Worm (Caenorhabditis elegans) whole organism, late embryonic: ENCODE results near the gene srx-86.

Source experiments
- C08G9.2 ChIP-seq: sonication (generic microtip); optimal IDR thresholded peaks from 2 replicates; lab custom pipeline; 2016; ENCODE audit warnings: mild to moderate bottlenecking, missing genetic modification characterization, moderate library complexity, missing compliant biosample characterization
- F13H6.1 ChIP-seq: sonication (generic microtip); optimal IDR thresholded peaks from 2 replicates; lab custom pipeline; 2016; ENCODE audit warnings: missing genetic modification characterization, missing compliant biosample characterization
- K02D7.2 ChIP-seq: sonication (generic microtip); optimal IDR thresholded peaks from 2 replicates; lab custom pipeline; 2017; ENCODE audit warnings: mild to moderate bottlenecking, missing genetic modification characterization, missing compliant biosample characterization
- T23F11.4 ChIP-seq: fragments of 200-800 bp; sonication (Bioruptor generic); optimal IDR thresholded peaks from 2 replicates; lab custom pipeline; 2018; ENCODE audit warnings: mild to moderate bottlenecking, missing genetic modification characterization, missing compliant biosample characterization
- ahr-1 ChIP-seq: sonication (generic microtip); optimal IDR thresholded peaks from 2 replicates; lab custom pipeline; 2016; ENCODE audit warnings: missing genetic modification characterization, missing compliant biosample characterization
- ama-1 ChIP-seq: fragments of 150-350 bp; optimal IDR thresholded peaks from 2 replicates; lab custom pipeline; 2014
- ceh-14 ChIP-seq: sonication (generic microtip); optimal IDR thresholded peaks from 2 replicates; lab custom pipeline; 2016; ENCODE audit warnings: missing genotype, missing genetic modification characterization, missing compliant biosample characterization
- ceh-18 ChIP-seq: sonication (generic microtip); optimal IDR thresholded peaks from 2 replicates; lab custom pipeline; 2016; ENCODE audit warnings: missing genetic modification characterization, missing compliant biosample characterization
- ceh-19 ChIP-seq: fragments of 200-800 bp; sonication (Bioruptor generic); optimal IDR thresholded peaks from 2 replicates; lab custom pipeline; 2018; ENCODE audit warnings: mild to moderate bottlenecking, missing genetic modification characterization, missing compliant biosample characterization
- ceh-30 ChIP-seq: fragments of 150-350 bp; optimal IDR thresholded peaks from 2 replicates; lab custom pipeline; 2014; ENCODE audit warnings: missing biosample characterization, missing genetic modification characterization
- ceh-45 ChIP-seq: fragments of 200-800 bp; sonication (Bioruptor generic); IDR thresholded peaks from 2 replicates; pipeline ENCODE4 v1.3.6; 2022; ENCODE audit warnings: missing genetic modification reagents, missing genetic modification characterization, missing compliant biosample characterization
- ceh-48 ChIP-seq: sonication (generic microtip); optimal IDR thresholded peaks from 2 replicates; lab custom pipeline; 2016; ENCODE audit warnings: missing genetic modification characterization, inconsistent platforms, missing compliant biosample characterization
- che-1 ChIP-seq: sonication (generic microtip); optimal IDR thresholded peaks from 2 replicates; lab custom pipeline; 2016; ENCODE audit warnings: mild to moderate bottlenecking, missing genetic modification characterization, missing compliant biosample characterization
- dmd-4 ChIP-seq: sonication (generic microtip); optimal IDR thresholded peaks from 2 replicates; lab custom pipeline; 2016; ENCODE audit warnings: borderline replicate concordance, missing genetic modification characterization, missing compliant biosample characterization
- elt-2 ChIP-seq: sonication (generic microtip); optimal IDR thresholded peaks from 2 replicates; lab custom pipeline; 2016; ENCODE audit warnings: missing genetic modification reagents, missing genetic modification characterization, missing compliant biosample characterization
- eyg-1 ChIP-seq: sonication (generic microtip); optimal IDR thresholded peaks from 2 replicates; lab custom pipeline; 2016; ENCODE audit warnings: missing genotype, missing genetic modification characterization, missing compliant biosample characterization
- fax-1 ChIP-seq: sonication (generic microtip); optimal IDR thresholded peaks from 2 replicates; lab custom pipeline; 2016; ENCODE audit warnings: missing genotype, missing genetic modification characterization, missing compliant biosample characterization
- fkh-10 ChIP-seq: fragments of 150-350 bp; optimal IDR thresholded peaks from 2 replicates; lab custom pipeline; 2014; ENCODE audit warnings: missing biosample characterization, missing genetic modification reagents, missing genetic modification characterization
- gmeb-2 ChIP-seq: sonication (generic microtip); optimal IDR thresholded peaks from 2 replicates; lab custom pipeline; 2016; ENCODE audit warnings: missing genetic modification characterization, inconsistent platforms, missing compliant biosample characterization
- hlh-6 ChIP-seq: sonication (generic microtip); optimal IDR thresholded peaks from 2 replicates; lab custom pipeline; 2016; ENCODE audit warnings: missing genotype, missing genetic modification characterization, missing compliant biosample characterization
- hlh-8 ChIP-seq: sonication (generic microtip); optimal IDR thresholded peaks from 2 replicates; lab custom pipeline; 2016; ENCODE audit warnings: missing genotype, missing genetic modification characterization, missing compliant biosample characterization
- lim-6 ChIP-seq: sonication (generic microtip); optimal IDR thresholded peaks from 2 replicates; lab custom pipeline; 2016; ENCODE audit warnings: missing genetic modification characterization, missing compliant biosample characterization
- madf-2 ChIP-seq: sonication (generic microtip); optimal IDR thresholded peaks from 2 replicates; lab custom pipeline; 2017; ENCODE audit warnings: missing genetic modification characterization, missing compliant biosample characterization
- mec-3 ChIP-seq: sonication (generic microtip); optimal IDR thresholded peaks from 2 replicates; lab custom pipeline; 2016; ENCODE audit warnings: borderline replicate concordance, missing genetic modification characterization, missing compliant biosample characterization
- nfya-1 ChIP-seq: sonication (generic microtip); optimal IDR thresholded peaks from 2 replicates; lab custom pipeline; 2017; ENCODE audit warnings: missing genetic modification characterization, mild to moderate bottlenecking, missing compliant biosample characterization, antibody characterized with exemption, moderate library complexity
- nhr-11 ChIP-seq: fragments of 150-350 bp; optimal IDR thresholded peaks from 2 replicates; lab custom pipeline; 2014; ENCODE audit warnings: missing biosample characterization, missing genetic modification characterization
- nhr-232 ChIP-seq: sonication (generic microtip); optimal IDR thresholded peaks from 2 replicates; lab custom pipeline; 2016; ENCODE audit warnings: missing genetic modification characterization, missing compliant biosample characterization
- npax-4 ChIP-seq: sonication (generic microtip); optimal IDR thresholded peaks from 2 replicates; lab custom pipeline; 2016; ENCODE audit warnings: missing genetic modification characterization, missing compliant biosample characterization
- odd-2 ChIP-seq: sonication (generic microtip); optimal IDR thresholded peaks from 2 replicates; lab custom pipeline; 2017; ENCODE audit warnings: antibody characterized with exemption, mild to moderate bottlenecking, missing genetic modification characterization, missing compliant biosample characterization
- pag-3 ChIP-seq: sonication (generic microtip); optimal IDR thresholded peaks from 2 replicates; lab custom pipeline; 2016; ENCODE audit warnings: missing compliant biosample characterization, missing genetic modification characterization, borderline replicate concordance
- pax-1 ChIP-seq: fragments of 150-350 bp; optimal IDR thresholded peaks from 2 replicates; lab custom pipeline; 2014; ENCODE audit warnings: missing biosample characterization, missing genetic modification characterization
- pha-4 ChIP-seq: fragments of 150-350 bp; optimal IDR thresholded peaks from 2 replicates; lab custom pipeline; 2018; ENCODE audit warnings: missing biosample characterization, missing genetic modification reagents, missing genetic modification characterization
- pros-1 ChIP-seq: fragments of 150-350 bp; optimal IDR thresholded peaks from 2 replicates; lab custom pipeline; 2014; ENCODE audit warnings: missing biosample characterization, missing genetic modification reagents, missing genetic modification characterization
- rnt-1 ChIP-seq: sonication (generic microtip); optimal IDR thresholded peaks from 2 replicates; lab custom pipeline; 2016; ENCODE audit warnings: missing genetic modification characterization, missing compliant biosample characterization
- sox-2 ChIP-seq: fragments of 200-800 bp; sonication (Bioruptor generic); IDR thresholded peaks from 2 replicates; pipeline ENCODE4 v1.3.6; 2022; ENCODE audit warnings: missing genetic modification reagents, missing genetic modification characterization, missing compliant biosample characterization
- syd-9 ChIP-seq: sonication (generic microtip); optimal IDR thresholded peaks from 2 replicates; lab custom pipeline; 2016; ENCODE audit warnings: mild to moderate bottlenecking, missing genetic modification characterization, moderate library complexity, missing compliant biosample characterization
- ttx-3 ChIP-seq: sonication (generic microtip); optimal IDR thresholded peaks from 2 replicates; lab custom pipeline; 2016; ENCODE audit warnings: missing genetic modification reagents, missing genetic modification characterization, missing compliant biosample characterization
- unc-3 ChIP-seq, 2 experiments: fragments of 200-800 bp in 1 of 2; sonication (Bioruptor generic) in 1 of 2; sonication (generic microtip) in 1 of 2; conservative IDR thresholded peaks in 1 of 2; optimal IDR thresholded peaks in 1 of 2; 2 replicates each; pipeline versions ENCODE4 v1.3.6 to Lab custom; 2016 to 2022; ENCODE audit warnings: missing compliant biosample characterization in 2 of 2, missing genetic modification characterization in 2 of 2, missing genetic modification reagents in 1 of 2
- unc-86 ChIP-seq: sonication (generic microtip); optimal IDR thresholded peaks from 2 replicates; lab custom pipeline; 2016; ENCODE audit warnings: missing genetic modification characterization, missing compliant biosample characterization
- zip-5 ChIP-seq: sonication (generic microtip); optimal IDR thresholded peaks from 2 replicates; lab custom pipeline; 2016; ENCODE audit warnings: missing genetic modification characterization, missing compliant biosample characterization

Gene srx-86

DNA sequence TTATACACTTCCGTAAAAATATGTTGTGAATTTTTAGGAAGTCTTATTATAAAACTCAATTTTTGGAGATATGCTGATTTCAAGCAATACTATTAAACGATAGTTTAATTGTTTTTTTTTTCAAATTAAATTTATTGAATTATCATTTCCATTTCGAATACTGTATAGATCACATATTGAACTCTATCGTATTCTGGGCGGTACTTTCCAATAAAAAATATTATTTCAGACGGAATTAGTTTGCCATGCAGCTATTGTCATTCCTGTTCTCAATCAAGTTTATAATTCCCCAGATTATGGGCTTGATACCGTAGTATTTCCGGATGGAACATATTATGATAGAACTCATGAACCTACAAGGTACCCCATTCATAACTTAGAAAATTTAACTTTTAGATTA, 11.8 kb downstream of the srx-86 start:
- TF ChIP-seq C08G9.2 (tag; lab: Kevin White, UChicago) (no peak), K02D7.2 (tag; lab: Kevin White, UChicago) (no peak), F13H6.1 (tag; lab: Kevin White, UChicago) (no peak), nhr-232 (tag; lab: Kevin White, UChicago) (no peak), ahr-1 (tag; lab: Kevin White, UChicago) (no peak), npax-4 (tag; lab: Kevin White, UChicago) (no peak), sox-2 (no peak), ceh-30 (tag; lab: Kevin White, UChicago) (no peak), pros-1 (tag; lab: Kevin White, UChicago) (no peak), eyg-1 (tag; lab: Kevin White, UChicago) (no peak), gmeb-2 (no peak), dmd-4 (no peak)

DNA sequence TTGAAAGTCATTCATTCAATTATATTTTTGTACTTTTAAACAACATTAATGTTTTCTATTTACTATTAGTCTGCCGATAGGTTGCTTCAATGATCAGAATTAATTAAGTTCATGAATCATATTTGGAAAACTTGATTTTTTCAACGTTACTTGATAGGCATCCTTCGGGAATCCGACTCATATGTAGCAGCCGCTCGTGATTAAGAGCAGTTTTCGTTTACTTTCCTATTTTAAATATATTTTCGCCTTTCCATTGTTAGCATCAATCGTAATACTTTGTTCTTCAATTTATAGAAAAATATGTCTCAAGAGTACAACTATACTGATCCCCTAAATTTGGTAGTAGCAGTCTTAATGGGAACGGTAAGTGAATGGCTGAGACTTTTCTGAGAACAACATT, 18.1 kb downstream of the srx-86 start, which contains the start of gene srx-90:
srx-90 (plus strand) TSS at position 301 of the 400 bp plus-strand sequence.
- TF ChIP-seq ama-1, result no peak
- TF ChIP-seq hlh-8 (tag; lab: Kevin White, UChicago), result no peak
- no peak for TF ChIP-seq gmeb-2
- no peak for TF ChIP-seq pag-3
- TF ChIP-seq ceh-19 (GFP tag; lab: Kevin White, UChicago), result no peak
- no peak for TF ChIP-seq ceh-48
- no peak for TF ChIP-seq syd-9
- TF ChIP-seq nfya-1, result no peak

DNA sequence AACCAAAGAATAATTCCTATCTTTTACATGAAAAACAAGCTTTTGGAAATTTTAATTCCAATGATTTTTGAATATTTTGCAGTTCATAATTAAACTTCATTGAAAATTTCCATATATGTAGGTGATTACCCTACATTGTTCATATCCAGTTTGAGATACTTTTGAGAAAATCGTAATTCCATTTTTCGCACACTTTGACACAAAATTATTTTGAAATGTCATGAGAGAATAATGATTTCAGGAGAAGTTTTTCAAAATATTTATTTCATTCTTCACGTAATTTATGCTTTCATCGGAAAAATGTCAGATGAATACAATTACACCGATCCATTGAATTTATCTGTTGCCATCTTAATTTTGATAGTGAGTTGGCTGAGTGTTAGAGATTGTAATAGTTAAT, 20.5 kb downstream of the srx-86 start, which contains the start of gene srx-88:
srx-88 (plus strand) TSS at position 301 of the 400 bp plus-strand sequence.
- TF ChIP-seq hlh-6 (tag; lab: Kevin White, UChicago) (no peak), syd-9 (no peak), F13H6.1 (tag; lab: Kevin White, UChicago) (no peak), ceh-14 (tag; lab: Kevin White, UChicago) (no peak), mec-3 (tag; lab: Kevin White, UChicago) (no peak), unc-3 (GFP tag; conservative IDR thresholded peaks at IDR 0.05; lab: Robert Waterston, UW) (no peak), unc-3 (tag; optimal IDR thresholded peaks at IDR 0.05; lab: Kevin White, UChicago) (no peak), che-1 (tag; lab: Kevin White, UChicago) (no peak)
- TF ChIP-seq, all 69 proteins: peak for 0

DNA sequence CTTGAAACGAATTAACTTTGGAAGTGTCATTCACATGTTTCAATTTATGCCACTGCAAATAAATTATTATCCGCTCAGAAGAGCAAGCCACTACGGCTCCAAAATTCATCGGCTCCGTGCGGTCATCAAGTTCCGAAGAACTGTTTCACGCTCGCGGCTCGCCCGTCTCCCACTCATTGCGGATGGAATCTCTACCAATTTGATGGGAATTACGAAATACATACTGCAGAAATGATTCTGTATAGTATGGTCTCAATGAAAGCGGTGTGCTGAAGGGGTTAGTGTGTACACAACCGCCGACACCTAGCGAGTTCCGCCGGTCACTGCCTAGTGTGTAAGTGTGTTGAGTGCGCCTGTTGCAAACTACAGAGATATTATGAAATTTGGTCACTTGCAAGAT, 22.4 kb downstream of the srx-86 start:
- no peak for TF ChIP-seq T23F11.4
- TF ChIP-seq nhr-11, result no peak
- peak; percentile 1 for TF ChIP-seq ama-1
- TF ChIP-seq K02D7.2 (tag; lab: Kevin White, UChicago), result no peak
- TF ChIP-seq pha-4 (tag; lab: Kevin White, UChicago), result no peak
- no peak for TF ChIP-seq hlh-8 (tag; lab: Kevin White, UChicago)
- TF ChIP-seq, all 69 proteins: peak for 1

DNA sequence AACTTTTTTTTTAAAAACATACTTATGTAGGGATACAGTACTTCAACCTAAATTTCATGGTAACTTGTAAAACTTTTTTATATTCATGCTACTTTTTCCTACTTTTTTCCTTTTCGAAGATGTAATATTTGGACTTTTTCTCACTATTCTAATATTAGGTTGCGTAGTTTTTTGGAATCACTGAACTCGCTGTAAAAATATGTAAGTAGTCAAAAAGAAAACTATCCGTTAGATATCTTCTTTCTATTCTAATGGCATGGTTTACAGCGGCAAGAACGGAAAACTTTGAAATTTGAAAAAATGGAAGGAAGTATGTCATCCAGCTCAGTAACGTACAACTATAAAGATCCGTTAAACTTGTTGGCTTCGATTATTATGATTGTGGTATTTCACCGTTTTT, 26.7 kb downstream of the srx-86 start, which contains the start of gene srx-82:
srx-82 (plus strand) TSS at position 301 of the 400 bp plus-strand sequence.
- TF ChIP-seq nhr-11 (no peak), unc-86 (tag; lab: Kevin White, UChicago) (no peak), rnt-1 (tag; lab: Kevin White, UChicago) (no peak), lim-6 (no peak), pax-1 (tag; lab: Kevin White, UChicago) (no peak), ttx-3 (tag; lab: Kevin White, UChicago) (no peak), npax-4 (tag; lab: Kevin White, UChicago) (no peak), ceh-19 (GFP tag; lab: Kevin White, UChicago) (no peak)

DNA sequence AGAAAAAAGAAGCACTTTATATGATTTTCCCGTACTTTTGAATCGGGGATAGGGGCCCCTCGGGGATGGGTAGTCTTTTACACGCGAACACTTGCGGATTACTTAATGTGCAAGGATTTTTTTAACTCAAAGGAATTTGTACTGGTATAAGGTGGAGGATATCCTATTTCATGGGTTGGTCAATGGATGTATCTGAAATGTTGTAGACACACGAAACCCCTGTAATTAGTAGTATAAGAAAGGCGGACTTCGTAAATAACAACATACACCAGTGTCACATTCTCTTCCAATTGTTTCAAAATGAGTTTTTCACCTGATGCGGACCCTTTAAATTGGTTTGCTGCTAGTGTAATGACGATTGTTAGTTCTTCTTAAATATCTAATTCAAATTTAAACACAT, 30.7 kb downstream of the srx-86 start, which contains the start of gene srx-80:
srx-80 (plus strand) TSS at position 301 of the 400 bp plus-strand sequence.
- TF ChIP-seq ceh-18 (no peak), che-1 (tag; lab: Kevin White, UChicago) (no peak), fkh-10 (GFP tag; lab: Kevin White, UChicago) (no peak), fax-1 (tag; lab: Kevin White, UChicago) (no peak), elt-2 (tag; lab: Kevin White, UChicago) (no peak), zip-5 (tag; lab: Kevin White, UChicago) (no peak), sox-2 (no peak), hlh-6 (tag; lab: Kevin White, UChicago) (no peak), ceh-45 (GFP tag; lab: Robert Waterston, UW) (no peak), syd-9 (no peak), odd-2 (tag; lab: Kevin White, UChicago) (no peak), pag-3 (no peak), madf-2 (no peak)
